Fruit fly (Drosophila melanogaster) whole organism, embryonic: ENCODE measurements around the gene CG4025.

Source experiments
- Atf6 ChIP-seq: fragments of 200-800 bp; sonication (Bioruptor generic); IDR thresholded peaks from 2 replicates; pipeline ENCODE4 v1.3.6; 2022; ENCODE audit warnings: missing biosample characterization, missing genetic modification characterization
- Bgb ChIP-seq: fragments of 200-800 bp; sonication (Bioruptor generic); IDR thresholded peaks from 2 replicates; pipeline ENCODE4 v1.3.6; 2022; ENCODE audit warnings: missing biosample characterization, missing genetic modification characterization; ENCODE audit not compliant: partially characterized antibody
- BtbVII ChIP-seq: fragments of 200-800 bp; sonication (Bioruptor generic); optimal IDR thresholded peaks from 3 replicates; lab custom pipeline; 2017; ENCODE audit warnings: missing biosample characterization, mild to moderate bottlenecking, missing genetic modification characterization
- CG11696 ChIP-seq: fragments of 200-800 bp; sonication (Bioruptor generic); IDR thresholded peaks from 2 replicates; pipeline ENCODE4 v1.3.6; 2022; ENCODE audit warnings: missing biosample characterization, missing genetic modification characterization
- CG14014 ChIP-seq: fragments of 200-800 bp; sonication (Bioruptor generic); IDR thresholded peaks from 2 replicates; pipeline ENCODE4 v1.3.6; 2022; ENCODE audit warnings: missing biosample characterization, missing genetic modification characterization
- CG15601 ChIP-seq: fragments of 200-800 bp; sonication (Bioruptor generic); optimal IDR thresholded peaks from 3 replicates; lab custom pipeline; 2019; ENCODE audit warnings: missing biosample characterization, mild to moderate bottlenecking, missing genetic modification characterization, moderate library complexity
- CG17186 ChIP-seq: fragments of 200-800 bp; sonication (Bioruptor generic); optimal IDR thresholded peaks from 3 replicates; lab custom pipeline; 2017; ENCODE audit warnings: missing biosample characterization, missing genetic modification reagents, missing genetic modification characterization
- CG17328 ChIP-seq: fragments of 200-800 bp; sonication (Bioruptor generic); IDR thresholded peaks from 2 replicates; pipeline ENCODE4 v1.3.6; 2022; ENCODE audit warnings: missing biosample characterization, missing genetic modification characterization
- CG17829 ChIP-seq: fragments of 200-800 bp; optimal IDR thresholded peaks from 2 replicates; lab custom pipeline; 2019; ENCODE audit warnings: missing biosample characterization, mild to moderate bottlenecking, missing genetic modification characterization, moderate library complexity
- CG18619 ChIP-seq: fragments of 200-800 bp; sonication (Bioruptor generic); optimal IDR thresholded peaks from 3 replicates; lab custom pipeline; 2017; ENCODE audit warnings: missing biosample characterization, mild to moderate bottlenecking, missing genetic modification characterization
- CG30431 ChIP-seq: fragments of 200-800 bp; sonication (Bioruptor generic); optimal IDR thresholded peaks from 2 replicates; lab custom pipeline; 2017; ENCODE audit warnings: missing biosample characterization, missing genetic modification characterization
- CG32532 ChIP-seq: fragments of 200-800 bp; sonication (Bioruptor generic); IDR thresholded peaks from 2 replicates; pipeline ENCODE4 v1.3.6; 2022; ENCODE audit warnings: missing biosample characterization, missing genetic modification characterization
- CG3281 ChIP-seq: fragments of 200-800 bp; sonication (Bioruptor generic); optimal IDR thresholded peaks from 3 replicates; lab custom pipeline; 2017; ENCODE audit warnings: missing biosample characterization, mild to moderate bottlenecking, missing genetic modification characterization
- CG34376 ChIP-seq: fragments of 200-800 bp; sonication (Bioruptor generic); optimal IDR thresholded peaks from 2 replicates; lab custom pipeline; 2018; ENCODE audit warnings: missing biosample characterization, mild to moderate bottlenecking, missing genetic modification characterization
- CG4282 ChIP-seq: fragments of 200-800 bp; sonication (Bioruptor generic); optimal IDR thresholded peaks from 2 replicates; lab custom pipeline; 2016; ENCODE audit warnings: missing biosample characterization, missing genetic modification characterization
- CG4424 ChIP-seq: fragments of 200-800 bp; sonication (Bioruptor generic); optimal IDR thresholded peaks from 3 replicates; lab custom pipeline; 2016; ENCODE audit warnings: missing biosample characterization, missing genetic modification characterization
- CG6272 ChIP-seq: fragments of 200-800 bp; sonication (Bioruptor generic); IDR thresholded peaks from 2 replicates; pipeline ENCODE4 v1.3.6; 2022; ENCODE audit warnings: missing biosample characterization, missing genetic modification characterization
- CG6854 ChIP-seq: fragments of 200-800 bp; sonication (Bioruptor generic); optimal IDR thresholded peaks from 3 replicates; lab custom pipeline; 2017; ENCODE audit warnings: missing biosample characterization, mild to moderate bottlenecking, missing genetic modification characterization
- CG7745 ChIP-seq: fragments of 200-800 bp; sonication (Bioruptor generic); optimal IDR thresholded peaks from 2 replicates; lab custom pipeline; 2018; ENCODE audit warnings: missing biosample characterization, mild to moderate bottlenecking, missing genetic modification characterization, moderate library complexity
- CG7963 ChIP-seq: fragments of 200-800 bp; sonication (Bioruptor generic); IDR thresholded peaks from 3 replicates; pipeline ENCODE4 v1.3.6; 2022; ENCODE audit warnings: missing biosample characterization, missing genetic modification characterization; ENCODE audit not compliant: partially characterized antibody
- CG8478 ChIP-seq: fragments of >200 bp; optimal IDR thresholded peaks from 2 replicates; lab custom pipeline; 2018
- CG9876 ChIP-seq: fragments of 200-800 bp; sonication (Bioruptor generic); optimal IDR thresholded peaks from 2 replicates; lab custom pipeline; 2016; ENCODE audit warnings: missing biosample characterization, missing genetic modification characterization
- Deaf1 ChIP-seq: fragments of 200-800 bp; optimal IDR thresholded peaks from 3 replicates; lab custom pipeline; 2019; ENCODE audit warnings: missing biosample characterization, mild to moderate bottlenecking, missing genetic modification characterization, moderate library complexity
- Dek ChIP-seq: fragments of 200-800 bp; sonication (Bioruptor generic); optimal IDR thresholded peaks from 3 replicates; lab custom pipeline; 2019; ENCODE audit warnings: missing biosample characterization, mild to moderate bottlenecking, missing genetic modification characterization, moderate library complexity
- ERR ChIP-seq: fragments of 200-800 bp; sonication (Bioruptor generic); optimal IDR thresholded peaks from 2 replicates; lab custom pipeline; 2016; ENCODE audit warnings: missing biosample characterization, missing genetic modification characterization
- Kr ChIP-seq: fragments of 200-800 bp; sonication (Bioruptor generic); optimal IDR thresholded peaks from 2 replicates; lab custom pipeline; 2017; ENCODE audit warnings: missing biosample characterization, mild to moderate bottlenecking, missing genetic modification characterization
- MTF-1 ChIP-seq: fragments of 200-800 bp; sonication (Bioruptor generic); optimal IDR thresholded peaks from 2 replicates; lab custom pipeline; 2018; ENCODE audit warnings: missing biosample characterization, mild to moderate bottlenecking, missing genetic modification characterization, borderline replicate concordance
- Meics ChIP-seq: fragments of 200-800 bp; sonication (Bioruptor generic); optimal IDR thresholded peaks from 2 replicates; lab custom pipeline; 2017; ENCODE audit warnings: missing biosample characterization, mild to moderate bottlenecking, missing genetic modification characterization
- NC2α ChIP-seq: fragments of 200-800 bp; sonication (Bioruptor generic); optimal IDR thresholded peaks from 2 replicates; lab custom pipeline; 2016; ENCODE audit warnings: missing biosample characterization, missing genetic modification characterization
- Sry-β ChIP-seq: fragments of 200-800 bp; sonication (Bioruptor generic); optimal IDR thresholded peaks from 2 replicates; lab custom pipeline; 2018; ENCODE audit warnings: missing biosample characterization, mild to moderate bottlenecking, missing genetic modification characterization, moderate library complexity
- Stat92E ChIP-seq, 3 experiments: fragments of >200 bp in 2 of 3; fragments of 200-800 bp in 1 of 3; sonication (Bioruptor generic) in 1 of 3; optimal IDR thresholded peaks; 2 replicates each; lab custom pipeline; 2017 to 2019; ENCODE audit warnings: missing biosample characterization in 3 of 3, missing genetic modification characterization in 3 of 3, mild to moderate bottlenecking in 1 of 3, moderate library complexity in 1 of 3
- Usf ChIP-seq: fragments of 200-800 bp; sonication (Bioruptor generic); optimal IDR thresholded peaks from 2 replicates; lab custom pipeline; 2017; ENCODE audit warnings: missing genotype, missing biosample characterization, missing genetic modification characterization
- al ChIP-seq: fragments of 200-800 bp; sonication (Bioruptor generic); IDR thresholded peaks from 2 replicates; pipeline ENCODE4 v1.3.6; 2022; ENCODE audit warnings: missing biosample characterization, missing genetic modification characterization
- amos ChIP-seq: fragments of 200-800 bp; sonication (Bioruptor generic); IDR thresholded peaks from 2 replicates; pipeline ENCODE4 v1.3.6; 2022; ENCODE audit warnings: missing biosample characterization, missing genetic modification characterization; ENCODE audit not compliant: partially characterized antibody
- aop ChIP-seq: fragments of 200-800 bp; sonication (Bioruptor generic); IDR thresholded peaks from 2 replicates; pipeline ENCODE4 v1.3.6; 2022; ENCODE audit warnings: missing biosample characterization, missing genetic modification characterization
- cas ChIP-seq: fragments of 200-800 bp; sonication (Bioruptor generic); IDR thresholded peaks from 2 replicates; pipeline ENCODE4 v1.3.6; 2022; ENCODE audit warnings: missing biosample characterization, missing genetic modification characterization
- eve ChIP-seq, 2 experiments: fragments of >200 bp; optimal IDR thresholded peaks; 2 replicates each; lab custom pipeline; 2017; ENCODE audit warnings: missing biosample characterization in 2 of 2, missing genetic modification characterization in 2 of 2
- gce ChIP-seq: fragments of 200-800 bp; sonication (Bioruptor generic); IDR thresholded peaks from 3 replicates; pipeline ENCODE4 v1.3.6; 2022; ENCODE audit warnings: missing biosample characterization, missing genetic modification characterization
- hbn ChIP-seq: fragments of 200-800 bp; sonication (Bioruptor generic); IDR thresholded peaks from 2 replicates; pipeline ENCODE4 v1.3.6; 2022; ENCODE audit warnings: missing biosample characterization, missing genetic modification characterization; ENCODE audit not compliant: partially characterized antibody
- kah ChIP-seq: fragments of 200-800 bp; sonication (Bioruptor generic); optimal IDR thresholded peaks from 2 replicates; lab custom pipeline; 2018; ENCODE audit warnings: missing biosample characterization, mild to moderate bottlenecking, missing genetic modification characterization
- peb ChIP-seq: fragments of 200-800 bp; sonication (Bioruptor generic); IDR thresholded peaks from 2 replicates; pipeline ENCODE4 v1.3.6; 2022; ENCODE audit warnings: missing biosample characterization, missing genetic modification characterization
- pnt ChIP-seq: fragments of 200-800 bp; sonication (Bioruptor generic); optimal IDR thresholded peaks from 3 replicates; lab custom pipeline; 2016; ENCODE audit warnings: missing biosample characterization, missing genetic modification characterization
- pum ChIP-seq: fragments of 200-800 bp; sonication (Bioruptor generic); optimal IDR thresholded peaks from 2 replicates; lab custom pipeline; 2016; ENCODE audit warnings: missing biosample characterization, missing genetic modification characterization
- sd ChIP-seq: fragments of 200-800 bp; sonication (Bioruptor generic); optimal IDR thresholded peaks from 3 replicates; lab custom pipeline; 2018; ENCODE audit warnings: missing biosample characterization, mild to moderate bottlenecking, missing genetic modification characterization, moderate library complexity
- sqz ChIP-seq: fragments of 200-800 bp; sonication (Bioruptor generic); optimal IDR thresholded peaks from 3 replicates; lab custom pipeline; 2018; ENCODE audit warnings: missing biosample characterization, mild to moderate bottlenecking, missing genetic modification characterization
- ttk ChIP-seq: fragments of 200-800 bp; sonication (Bioruptor generic); IDR thresholded peaks from 2 replicates; pipeline ENCODE4 v2.1.2; 2022; ENCODE audit warnings: missing biosample characterization, missing genetic modification characterization
- vvl ChIP-seq: fragments of 200-800 bp; sonication (Bioruptor generic); IDR thresholded peaks from 2 replicates; pipeline ENCODE4 v1.3.6; 2022; ENCODE audit warnings: missing biosample characterization, missing genetic modification characterization
- zen2 ChIP-seq: fragments of 200-800 bp; sonication (Bioruptor generic); IDR thresholded peaks from 3 replicates; pipeline ENCODE4 v1.3.6; 2022; ENCODE audit warnings: missing biosample characterization, missing genetic modification characterization; ENCODE audit not compliant: partially characterized antibody

CG4025 gene

dm6 chrX:2123013-2123964, 46.5 kb downstream of the CG4025 start, which contains the start of gene ph-d (continued):
- TF ChIP-seq CG9876 (GFP tag; lab: Kevin White, UChicago), result no peak
- 0 out of 3 replicates have a peak, but pooled peaks have one; percentile 25 for TF ChIP-seq CG7963 (GFP tag; lab: Robert Waterston, UW)
- peak; percentile 38 for TF ChIP-seq CG17328 (GFP tag; lab: Robert Waterston, UW)
- peak; percentile 33; the same call in 1 of the 2 replicates for TF ChIP-seq CG32532
- TF ChIP-seq zen2, result no peak
- peak; percentile 38 for TF ChIP-seq CG30431
- peak; percentile 5 for TF ChIP-seq Usf (GFP tag; lab: Kevin White, UChicago)
- TF ChIP-seq ERR (GFP tag; lab: Kevin White, UChicago), result no peak
- TF ChIP-seq Bgb (GFP tag; lab: Robert Waterston, UW), result peak; percentile 46; the same call in 1 of the 2 replicates
- no peak for TF ChIP-seq pnt (GFP tag; lab: Kevin White, UChicago)
- 0 out of 3 replicates have a peak, but pooled peaks have one; percentile 67 for TF ChIP-seq gce (GFP tag; lab: Robert Waterston, UW)
- TF ChIP-seq CG6272, result no peak
- peak; percentile 62 for TF ChIP-seq Meics
- TF ChIP-seq Sry-β (GFP tag; lab: Kevin White, UChicago), result no peak
- TF ChIP-seq CG17829 (tag; lab: Kevin White, UChicago), result peak; percentile 46
- peak; percentile 69; the same call in 1 of the 2 replicates for TF ChIP-seq aop (GFP tag; lab: Robert Waterston, UW)
- TF ChIP-seq CG17186 (GFP tag; lab: Kevin White, UChicago), result no peak
- no peak for TF ChIP-seq peb (GFP tag; lab: Robert Waterston, UW)
- peak; percentile 81 for TF ChIP-seq CG34376 (GFP tag; lab: Kevin White, UChicago)
- no peak for TF ChIP-seq CG7745 (tag; lab: Kevin White, UChicago)
- peak in 1 of 3 experiments; percentile 62 for TF ChIP-seq Stat92E (GFP tag; optimal IDR thresholded peaks at IDR 0.05; lab: Kevin White, UChicago)
- TF ChIP-seq CG4424 (GFP tag; lab: Kevin White, UChicago), result peak; percentile 35
- TF ChIP-seq CG15601 (tag; lab: Kevin White, UChicago), result peak; percentile 28
- TF ChIP-seq ttk (GFP tag; lab: Robert Waterston, UW), result peak; percentile 26
- TF ChIP-seq eve (GFP tag; optimal IDR thresholded peaks at IDR 0.05; lab: Kevin White, UChicago), result no peak
- peak; percentile 96 for TF ChIP-seq CG8478 (lab: Kevin White, UChicago)
- peak; percentile 38 for TF ChIP-seq CG18619 (GFP tag; lab: Kevin White, UChicago)
- no peak for TF ChIP-seq NC2α (GFP tag; lab: Kevin White, UChicago)
- no peak for TF ChIP-seq kah (GFP tag; lab: Kevin White, UChicago)
- TF ChIP-seq CG11696 (GFP tag; lab: Robert Waterston, UW), result 0 out of 2 replicates have a peak, but pooled peaks have one; percentile 31
- TF ChIP-seq Dek (tag; lab: Kevin White, UChicago), result peak; percentile 29
- TF ChIP-seq Atf6 (GFP tag; lab: Robert Waterston, UW), result peak; percentile 43
- TF ChIP-seq hbn, result no peak
- peak; percentile 44 for TF ChIP-seq BtbVII (GFP tag; lab: Kevin White, UChicago)
- TF ChIP-seq vvl (GFP tag; lab: Robert Waterston, UW), result peak; percentile 70
- 0 out of 2 replicates have a peak, but pooled peaks have one; percentile 11 for TF ChIP-seq cas (GFP tag; lab: Robert Waterston, UW)
- peak; percentile 45 for TF ChIP-seq CG3281 (GFP tag; lab: Kevin White, UChicago)
- TF ChIP-seq amos, result no peak
- no peak for TF ChIP-seq Kr
- no peak for TF ChIP-seq CG4282 (GFP tag; lab: Kevin White, UChicago)
- TF ChIP-seq al (GFP tag; lab: Robert Waterston, UW), result no peak
- TF ChIP-seq pum (GFP tag; lab: Kevin White, UChicago), result no peak
- TF ChIP-seq sd (tag; lab: Kevin White, UChicago), result peak; percentile 82
- TF ChIP-seq MTF-1 (GFP tag; lab: Kevin White, UChicago), result peak; percentile 70
- no peak for TF ChIP-seq CG14014 (GFP tag; lab: Robert Waterston, UW)
- TF ChIP-seq sqz (GFP tag; lab: Kevin White, UChicago), result peak; percentile 97
- TF ChIP-seq Deaf1 (tag; lab: Kevin White, UChicago), result peak; percentile 84
- TF ChIP-seq CG6854 (GFP tag; lab: Kevin White, UChicago), result no peak
